Worm (Caenorhabditis elegans) whole organism, young adult: ENCODE measurements around the gene T07A9.12.

ENCODE experiments used
- B0019.2 ChIP-seq: fragments of 200-800 bp; sonication (Bioruptor generic); conservative IDR thresholded peaks from 2 replicates; pipeline ENCODE4 v1.3.6; 2022; ENCODE audit warnings: missing genetic modification reagents, missing genetic modification characterization, missing compliant biosample characterization
- B0261.1 ChIP-seq: sonication (generic microtip); optimal IDR thresholded peaks from 2 replicates; lab custom pipeline; 2016; ENCODE audit warnings: mild to moderate bottlenecking, missing genetic modification characterization, moderate library complexity, missing compliant biosample characterization
- B0336.3 ChIP-seq: fragments of 200-800 bp; sonication (Bioruptor generic); IDR thresholded peaks from 2 replicates; pipeline ENCODE4 v1.3.6; 2022; ENCODE audit warnings: missing genetic modification characterization, missing compliant biosample characterization
- D2030.7 ChIP-seq: fragments of 200-800 bp; sonication (Bioruptor generic); IDR thresholded peaks from 2 replicates; pipeline ENCODE4 v1.3.6; 2022; ENCODE audit warnings: missing genetic modification reagents, missing genetic modification characterization, missing compliant biosample characterization
- F39B2.1 ChIP-seq: fragments of 200-800 bp; sonication (Bioruptor generic); IDR thresholded peaks from 2 replicates; pipeline ENCODE4 v1.3.6; 2022; ENCODE audit warnings: missing genetic modification reagents, missing genetic modification characterization, missing compliant biosample characterization
- Y53F4B.3 ChIP-seq: fragments of 200-800 bp; sonication (Bioruptor generic); IDR thresholded peaks from 2 replicates; pipeline ENCODE4 v1.3.6; 2022; ENCODE audit warnings: missing genetic modification reagents, missing genetic modification characterization, missing compliant biosample characterization
- attf-5 ChIP-seq: fragments of 200-800 bp; sonication (Bioruptor generic); optimal IDR thresholded peaks from 2 replicates; lab custom pipeline; 2018; ENCODE audit warnings: mild to moderate bottlenecking, missing genetic modification characterization, missing compliant biosample characterization
- attf-6 ChIP-seq: fragments of 200-800 bp; sonication (Bioruptor generic); IDR thresholded peaks from 2 replicates; pipeline ENCODE4 v1.3.6; 2022; ENCODE audit warnings: missing genetic modification reagents, missing genetic modification characterization, missing compliant biosample characterization
- bed-1 ChIP-seq: fragments of 200-800 bp; sonication (Bioruptor generic); IDR thresholded peaks from 2 replicates; pipeline ENCODE4 v1.3.6; 2022; ENCODE audit warnings: missing genetic modification reagents, missing genetic modification characterization, missing compliant biosample characterization
- ccch-3 ChIP-seq: fragments of 200-800 bp; sonication (Bioruptor generic); optimal IDR thresholded peaks from 2 replicates; lab custom pipeline; 2018; ENCODE audit warnings: mild to moderate bottlenecking, missing genetic modification characterization, missing compliant biosample characterization
- cebp-1 ChIP-seq, 2 experiments: fragments of 200-800 bp in 1 of 2; sonication (Bioruptor generic) in 1 of 2; sonication (generic microtip) in 1 of 2; IDR thresholded peaks in 1 of 2; optimal IDR thresholded peaks in 1 of 2; 2 replicates each; pipeline versions ENCODE4 v1.3.6 to Lab custom; 2017 to 2022; ENCODE audit warnings: missing compliant biosample characterization in 2 of 2, missing genetic modification characterization in 2 of 2, mild to moderate bottlenecking in 1 of 2, missing genetic modification reagents in 1 of 2, moderate library complexity in 1 of 2
- cebp-2 ChIP-seq: fragments of 200-800 bp; sonication (Bioruptor generic); IDR thresholded peaks from 2 replicates; pipeline ENCODE4 v1.3.6; 2022; ENCODE audit warnings: missing genetic modification characterization, missing compliant biosample characterization
- ceh-27 ChIP-seq: fragments of 200-800 bp; sonication (Bioruptor generic); optimal IDR thresholded peaks from 2 replicates; lab custom pipeline; 2018; ENCODE audit warnings: mild to moderate bottlenecking, missing genetic modification characterization, moderate library complexity, missing compliant biosample characterization
- ceh-58 ChIP-seq: fragments of 200-800 bp; sonication (Bioruptor generic); IDR thresholded peaks from 2 replicates; pipeline ENCODE4 v1.3.6; 2022; ENCODE audit warnings: missing genetic modification characterization, missing compliant biosample characterization
- ceh-79 ChIP-seq: sonication (generic microtip); optimal IDR thresholded peaks from 2 replicates; lab custom pipeline; 2017; ENCODE audit warnings: mild to moderate bottlenecking, missing genetic modification characterization, missing compliant biosample characterization
- die-1 ChIP-seq: sonication (generic microtip); optimal IDR thresholded peaks from 2 replicates; lab custom pipeline; 2016; ENCODE audit warnings: missing genotype, mild to moderate bottlenecking, missing genetic modification characterization, missing compliant biosample characterization
- dpff-1 ChIP-seq: sonication (generic microtip); optimal IDR thresholded peaks from 2 replicates; lab custom pipeline; 2017; ENCODE audit warnings: mild to moderate bottlenecking, missing genetic modification characterization, missing compliant biosample characterization
- ekl-4 ChIP-seq: fragments of 200-800 bp; sonication (Bioruptor generic); IDR thresholded peaks from 2 replicates; pipeline ENCODE4 v1.3.6; 2022; ENCODE audit warnings: missing genetic modification reagents, missing genetic modification characterization, missing compliant biosample characterization
- ets-4 ChIP-seq: fragments of 200-800 bp; sonication (Bioruptor generic); optimal IDR thresholded peaks from 2 replicates; lab custom pipeline; 2018; ENCODE audit warnings: mild to moderate bottlenecking, missing genetic modification characterization, missing compliant biosample characterization
- fkh-3 ChIP-seq: sonication (generic microtip); optimal IDR thresholded peaks from 2 replicates; lab custom pipeline; 2016; ENCODE audit warnings: mild to moderate bottlenecking, missing genetic modification characterization, missing compliant biosample characterization
- lin-26 ChIP-seq: fragments of 200-800 bp; sonication (Bioruptor generic); IDR thresholded peaks from 2 replicates; pipeline ENCODE4 v1.3.6; 2022; ENCODE audit warnings: missing genetic modification reagents, missing genetic modification characterization, missing compliant biosample characterization
- lin-35 ChIP-seq, 3 experiments: fragments of 150-350 bp in 2 of 3; sonication (generic microtip) in 1 of 3; optimal IDR thresholded peaks; 2 replicates each; lab custom pipeline; 2014 to 2018; ENCODE audit warnings: missing biosample characterization in 3 of 3, missing genetic modification characterization in 3 of 3, missing genetic modification reagents in 3 of 3
- lin-40 ChIP-seq: sonication (generic microtip); optimal IDR thresholded peaks from 2 replicates; lab custom pipeline; 2016; ENCODE audit warnings: missing genetic modification characterization, mild to moderate bottlenecking, missing compliant biosample characterization, missing genotype, missing genetic modification reagents
- lir-1 ChIP-seq: fragments of 200-800 bp; sonication (Bioruptor generic); conservative IDR thresholded peaks from 2 replicates; pipeline ENCODE4 v1.3.6; 2022; ENCODE audit warnings: missing genetic modification reagents, missing genetic modification characterization, missing compliant biosample characterization
- lsl-1 ChIP-seq: fragments of 200-800 bp; sonication (Bioruptor generic); optimal IDR thresholded peaks from 2 replicates; lab custom pipeline; 2018; ENCODE audit warnings: mild to moderate bottlenecking, missing genetic modification characterization, moderate library complexity, missing compliant biosample characterization
- madf-3 ChIP-seq: fragments of 200-800 bp; sonication (Bioruptor generic); IDR thresholded peaks from 2 replicates; pipeline ENCODE4 v1.3.6; 2022; ENCODE audit warnings: missing genetic modification reagents, missing genetic modification characterization, missing compliant biosample characterization
- mes-4 ChIP-seq: sonication (generic microtip); optimal IDR thresholded peaks from 2 replicates; lab custom pipeline; 2016; ENCODE audit warnings: missing genotype, missing genetic modification characterization, missing compliant biosample characterization
- nfya-2 ChIP-seq: fragments of 200-800 bp; sonication (Bioruptor generic); IDR thresholded peaks from 2 replicates; pipeline ENCODE4 v1.3.6; 2022; ENCODE audit warnings: missing genetic modification reagents, missing genetic modification characterization, missing compliant biosample characterization
- nfyb-1 ChIP-seq: fragments of 200-800 bp; sonication (Bioruptor generic); IDR thresholded peaks from 2 replicates; pipeline ENCODE4 v1.3.6; 2022; ENCODE audit warnings: missing genetic modification reagents, missing genetic modification characterization, missing compliant biosample characterization
- nhr-120 ChIP-seq: fragments of 200-800 bp; sonication (Bioruptor generic); IDR thresholded peaks from 2 replicates; pipeline ENCODE4 v1.3.6; 2022; ENCODE audit warnings: missing genetic modification characterization, missing compliant biosample characterization
- nhr-179 ChIP-seq: sonication (generic microtip); optimal IDR thresholded peaks from 2 replicates; lab custom pipeline; 2016; ENCODE audit warnings: mild to moderate bottlenecking, missing genetic modification characterization, missing compliant biosample characterization
- pbrm-1 ChIP-seq: fragments of 200-800 bp; sonication (Bioruptor generic); IDR thresholded peaks from 2 replicates; pipeline ENCODE4 v1.3.6; 2022; ENCODE audit warnings: missing genetic modification reagents, missing genetic modification characterization, missing compliant biosample characterization
- pha-4 ChIP-seq: fragments of 150-350 bp; sonication (generic microtip); optimal IDR thresholded peaks from 2 replicates; lab custom pipeline; 2014; ENCODE audit warnings: missing biosample characterization, missing genetic modification reagents, missing genetic modification characterization
- rcor-1 ChIP-seq: fragments of 200-800 bp; sonication (Bioruptor generic); IDR thresholded peaks from 2 replicates; pipeline ENCODE4 v1.3.6; 2022; ENCODE audit warnings: missing genetic modification reagents, missing genetic modification characterization, missing compliant biosample characterization
- rec-8 ChIP-seq, 2 experiments: sonication (generic microtip); optimal IDR thresholded peaks; 2 replicates each; lab custom pipeline; 2016; ENCODE audit warnings: mild to moderate bottlenecking in 2 of 2, missing genetic modification characterization in 2 of 2, missing genetic modification reagents in 2 of 2, missing genotype in 2 of 2, missing biosample characterization in 1 of 2, missing compliant biosample characterization in 1 of 2, moderate library complexity in 1 of 2
- repo-1 ChIP-seq: sonication (generic microtip); optimal IDR thresholded peaks from 2 replicates; lab custom pipeline; 2017; ENCODE audit warnings: mild to moderate bottlenecking, missing genetic modification characterization, missing compliant biosample characterization
- sea-2 ChIP-seq: fragments of 200-800 bp; sonication (Bioruptor generic); IDR thresholded peaks from 2 replicates; pipeline ENCODE4 v1.3.6; 2022; ENCODE audit warnings: missing genetic modification characterization, missing compliant biosample characterization
- snpc-1.1 ChIP-seq: sonication (generic microtip); optimal IDR thresholded peaks from 2 replicates; lab custom pipeline; 2017; ENCODE audit warnings: missing genetic modification characterization, mild to moderate bottlenecking, missing compliant biosample characterization, antibody characterized with exemption, moderate library complexity, missing genotype, missing genetic modification reagents; ENCODE audit not compliant: insufficient read depth
- snpc-1.3 ChIP-seq: sonication (generic microtip); optimal IDR thresholded peaks from 2 replicates; lab custom pipeline; 2017; ENCODE audit warnings: missing genetic modification characterization, mild to moderate bottlenecking, missing compliant biosample characterization, antibody characterized with exemption, moderate library complexity, missing genotype, missing genetic modification reagents; ENCODE audit not compliant: insufficient read depth
- snpc-3.4 ChIP-seq: sonication (generic microtip); optimal IDR thresholded peaks from 2 replicates; lab custom pipeline; 2017; ENCODE audit warnings: missing genetic modification characterization, mild to moderate bottlenecking, missing compliant biosample characterization, antibody characterized with exemption, moderate library complexity, missing genotype, missing genetic modification reagents
- sptf-2 ChIP-seq: fragments of 200-800 bp; sonication (Bioruptor generic); optimal IDR thresholded peaks from 2 replicates; lab custom pipeline; 2018; ENCODE audit warnings: mild to moderate bottlenecking, missing genetic modification characterization, missing compliant biosample characterization
- tbp1 ChIP-seq: fragments of 200-800 bp; sonication (Bioruptor generic); optimal IDR thresholded peaks from 2 replicates; lab custom pipeline; 2018; ENCODE audit warnings: mild to moderate bottlenecking, missing genetic modification characterization, missing compliant biosample characterization
- tbx-9 ChIP-seq: sonication (generic microtip); optimal IDR thresholded peaks from 2 replicates; lab custom pipeline; 2016; ENCODE audit warnings: borderline replicate concordance, missing genetic modification characterization, inconsistent platforms, missing compliant biosample characterization
- tlf-1 ChIP-seq: fragments of 200-800 bp; sonication (Bioruptor generic); optimal IDR thresholded peaks from 2 replicates; lab custom pipeline; 2018; ENCODE audit warnings: mild to moderate bottlenecking, missing genetic modification characterization, missing compliant biosample characterization
- unc-62 ChIP-seq: fragments of 150-350 bp; optimal IDR thresholded peaks from 2 replicates; lab custom pipeline; 2014; ENCODE audit warnings: missing biosample characterization, missing genetic modification reagents, missing genetic modification characterization
- ztf-25 ChIP-seq: fragments of 200-800 bp; sonication (Bioruptor generic); IDR thresholded peaks from 2 replicates; pipeline ENCODE4 v1.3.6; 2022; ENCODE audit warnings: missing genetic modification reagents, missing genetic modification characterization, missing compliant biosample characterization
- ztf-3 ChIP-seq: fragments of 200-800 bp; sonication (Bioruptor generic); optimal IDR thresholded peaks from 2 replicates; lab custom pipeline; 2018; ENCODE audit warnings: mild to moderate bottlenecking, missing genetic modification characterization, missing compliant biosample characterization
- ztf-6 ChIP-seq: fragments of 200-800 bp; sonication (Bioruptor generic); IDR thresholded peaks from 2 replicates; pipeline ENCODE4 v1.3.6; 2022; ENCODE audit warnings: missing genetic modification reagents, missing genetic modification characterization, missing compliant biosample characterization

T07A9.12 gene

DNA sequence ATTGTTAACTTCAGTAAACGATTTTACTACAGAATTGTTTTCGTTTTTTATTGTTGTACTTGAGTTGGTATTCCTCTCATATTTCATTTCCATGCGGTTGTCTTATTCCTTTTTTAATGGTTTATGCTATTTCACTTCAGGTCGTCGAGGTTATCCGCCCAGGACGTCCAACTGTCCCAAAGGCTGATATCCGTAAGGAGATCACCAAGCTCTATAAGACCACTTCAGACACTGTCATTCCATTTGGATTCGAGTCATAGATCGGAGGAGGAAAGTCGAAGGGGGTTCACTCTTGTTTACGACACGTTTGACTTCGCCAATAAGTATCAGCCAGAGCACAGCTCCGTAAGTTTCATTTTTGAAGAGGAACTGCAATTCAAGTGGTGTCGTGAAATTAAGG, 24.1 kb upstream of the T07A9.12 start, which contains the start of gene T07A9.14 (continued):
- TF ChIP-seq mes-4 (peak; percentile 11), lsl-1 (GFP tag; lab: Kevin White, UChicago) (no peak), tbx-9 (tag; lab: Kevin White, UChicago) (no peak), bed-1 (GFP tag; lab: Robert Waterston, UW) (no peak), pha-4 (no peak), lin-40 (tag; lab: Kevin White, UChicago) (no peak), ceh-58 (no peak), attf-5 (GFP tag; lab: Kevin White, UChicago) (no peak), cebp-1 (GFP tag; IDR thresholded peaks at IDR 0.05; lab: Robert Waterston, UW) (no peak), cebp-1 (tag; optimal IDR thresholded peaks at IDR 0.05; lab: Kevin White, UChicago) (peak; percentile 5), ztf-3 (GFP tag; lab: Kevin White, UChicago) (no peak), ztf-6 (no peak), repo-1 (peak; percentile 43), snpc-1.3 (tag; lab: Kevin White, UChicago) (peak; percentile 31), ccch-3 (no peak), nfya-2 (GFP tag; lab: Robert Waterston, UW) (0 out of 2 replicates have a peak, but pooled peaks have one; percentile 8), ztf-25 (GFP tag; lab: Robert Waterston, UW) (no peak), B0336.3 (GFP tag; lab: Robert Waterston, UW) (peak; percentile 64; the same call in 1 of the 2 replicates), rec-8 (tag; optimal IDR thresholded peaks at IDR 0.05; lab: Kevin White, UChicago) (no peak), B0261.1 (tag; lab: Kevin White, UChicago) (no peak), lir-1 (GFP tag; lab: Robert Waterston, UW) (no peak), unc-62 (GFP tag; lab: Kevin White, UChicago) (no peak), die-1 (tag; lab: Kevin White, UChicago) (no peak), D2030.7 (no peak), ets-4 (GFP tag; lab: Kevin White, UChicago) (no peak), pbrm-1 (GFP tag; lab: Robert Waterston, UW) (no peak), Y53F4B.3 (GFP tag; lab: Robert Waterston, UW) (no peak), ekl-4 (GFP tag; lab: Robert Waterston, UW) (peak; percentile 68), sptf-2 (no peak), madf-3 (GFP tag; lab: Robert Waterston, UW) (peak; percentile 88), ceh-27 (no peak), F39B2.1 (GFP tag; lab: Robert Waterston, UW) (no peak), lin-26 (0 out of 2 replicates have a peak, but pooled peaks have one; percentile 32), snpc-1.1 (peak; percentile 14), sea-2 (GFP tag; lab: Robert Waterston, UW) (no peak), fkh-3 (tag; lab: Kevin White, UChicago) (no peak), rcor-1 (peak; percentile 43; the same call in 1 of the 2 replicates), cebp-2 (GFP tag; lab: Robert Waterston, UW) (peak; percentile 64; the same call in 1 of the 2 replicates), tlf-1 (GFP tag; lab: Kevin White, UChicago) (peak; percentile 27), attf-6 (peak; percentile 59), ceh-79 (no peak), nfyb-1 (GFP tag; lab: Robert Waterston, UW) (peak; percentile 60; the same call in 1 of the 2 replicates), nhr-120 (GFP tag; lab: Robert Waterston, UW) (no peak), tbp1 (no peak), B0019.2 (GFP tag; lab: Robert Waterston, UW) (no peak), nhr-179 (tag; lab: Kevin White, UChicago) (no peak), lin-35 (GFP tag; optimal IDR thresholded peaks at IDR 0.05; lab: Kevin White, UChicago) (peak in 1 of 3 experiments; percentile 53), snpc-3.4 (tag; lab: Kevin White, UChicago) (no peak), dpff-1 (tag; lab: Kevin White, UChicago) (no peak)
